Fruit fly (Drosophila melanogaster) whole organism, prepupa: Measurements from ENCODE around the gene CG14362.

Source experiments
- CG10631 ChIP-seq: fragments of 200-800 bp; sonication (Bioruptor generic); optimal IDR thresholded peaks from 2 replicates; lab custom pipeline; 2016; ENCODE audit warnings: missing biosample characterization, missing genetic modification characterization
- CG10669 ChIP-seq: fragments of 200-800 bp; sonication (Bioruptor generic); optimal IDR thresholded peaks from 3 replicates; lab custom pipeline; 2018; ENCODE audit warnings: missing biosample characterization, mild to moderate bottlenecking, missing genetic modification characterization, moderate library complexity
- CG11294 ChIP-seq: fragments of 200-800 bp; sonication (Bioruptor generic); IDR thresholded peaks from 2 replicates; pipeline ENCODE4 v1.3.6; 2022; ENCODE audit warnings: missing biosample characterization, missing genetic modification characterization
- CG11762 ChIP-seq: fragments of 200-800 bp; sonication (Bioruptor generic); optimal IDR thresholded peaks from 3 replicates; lab custom pipeline; 2016; ENCODE audit warnings: missing biosample characterization, missing genetic modification characterization; ENCODE audit not compliant: insufficient read depth
- CG15336 ChIP-seq: fragments of 200-800 bp; sonication (Bioruptor generic); IDR thresholded peaks from 2 replicates; pipeline ENCODE4 v1.3.6; 2022; ENCODE audit warnings: missing biosample characterization, missing genetic modification characterization
- CG1621 ChIP-seq: fragments of 200-800 bp; sonication (Bioruptor generic); optimal IDR thresholded peaks from 3 replicates; lab custom pipeline; 2018; ENCODE audit warnings: missing biosample characterization, mild to moderate bottlenecking, missing genetic modification characterization
- CG31627 ChIP-seq: fragments of 200-800 bp; sonication (Bioruptor generic); optimal IDR thresholded peaks from 3 replicates; lab custom pipeline; 2016; ENCODE audit warnings: missing biosample characterization, missing genetic modification characterization
- CG32006 ChIP-seq: fragments of 200-800 bp; sonication (Bioruptor generic); optimal IDR thresholded peaks from 3 replicates; lab custom pipeline; 2017; ENCODE audit warnings: missing biosample characterization, mild to moderate bottlenecking, missing genetic modification characterization
- CG34406 ChIP-seq: fragments of 200-800 bp; sonication (Bioruptor generic); optimal IDR thresholded peaks from 3 replicates; lab custom pipeline; 2016; ENCODE audit warnings: missing biosample characterization, missing genetic modification characterization
- CG4318 ChIP-seq: fragments of 200-800 bp; sonication (Bioruptor generic); optimal IDR thresholded peaks from 3 replicates; lab custom pipeline; 2017; ENCODE audit warnings: missing biosample characterization, mild to moderate bottlenecking, missing genetic modification characterization
- CG6163 ChIP-seq: fragments of 200-800 bp; sonication (Bioruptor generic); IDR thresholded peaks from 3 replicates; pipeline ENCODE4 v1.3.6; 2022; ENCODE audit warnings: missing biosample characterization, missing genetic modification characterization
- CG6276 ChIP-seq: fragments of 200-800 bp; sonication (Bioruptor generic); optimal IDR thresholded peaks from 2 replicates; lab custom pipeline; 2017; ENCODE audit warnings: missing biosample characterization, mild to moderate bottlenecking, missing genetic modification characterization
- CG6792 ChIP-seq: fragments of 200-800 bp; sonication (Bioruptor generic); optimal IDR thresholded peaks from 3 replicates; lab custom pipeline; 2016; ENCODE audit warnings: missing biosample characterization, missing genetic modification characterization
- CG6854 ChIP-seq: fragments of 200-800 bp; sonication (Bioruptor generic); optimal IDR thresholded peaks from 2 replicates; lab custom pipeline; 2017; ENCODE audit warnings: missing biosample characterization, mild to moderate bottlenecking, missing genetic modification characterization
- CG7368 ChIP-seq: fragments of 200-800 bp; sonication (Bioruptor generic); optimal IDR thresholded peaks from 3 replicates; lab custom pipeline; 2016; ENCODE audit warnings: missing biosample characterization, missing genetic modification characterization
- CG8319 ChIP-seq: fragments of 200-800 bp; sonication (Bioruptor generic); optimal IDR thresholded peaks from 3 replicates; lab custom pipeline; 2016; ENCODE audit warnings: missing biosample characterization, missing genetic modification characterization
- CG8632 ChIP-seq: fragments of 200-800 bp; sonication (Bioruptor generic); optimal IDR thresholded peaks from 3 replicates; lab custom pipeline; 2016; ENCODE audit warnings: missing biosample characterization, missing genetic modification characterization
- CG9139 ChIP-seq: fragments of 200-800 bp; sonication (Bioruptor generic); optimal IDR thresholded peaks from 3 replicates; lab custom pipeline; 2017; ENCODE audit warnings: missing biosample characterization, mild to moderate bottlenecking, missing genetic modification characterization
- Eip75B ChIP-seq: fragments of 200-800 bp; sonication (Bioruptor generic); optimal IDR thresholded peaks from 3 replicates; lab custom pipeline; 2016; ENCODE audit warnings: missing biosample characterization, missing genetic modification characterization
- Eip78C ChIP-seq: fragments of 200-800 bp; sonication (Bioruptor generic); peaks from one replicate; lab custom pipeline; 2016; ENCODE audit warnings: missing biosample characterization, missing genetic modification characterization
- Eip93F ChIP-seq: fragments of 200-800 bp; sonication (Bioruptor generic); optimal IDR thresholded peaks from 2 replicates; lab custom pipeline; 2016; ENCODE audit warnings: missing biosample characterization, mild to moderate bottlenecking, missing genetic modification characterization
- Ets21C ChIP-seq: fragments of 200-800 bp; sonication (Bioruptor generic); optimal IDR thresholded peaks from 3 replicates; lab custom pipeline; 2016; ENCODE audit warnings: missing biosample characterization, missing genetic modification characterization
- Ets96B ChIP-seq: fragments of 200-800 bp; optimal IDR thresholded peaks from 2 replicates; lab custom pipeline; 2019; ENCODE audit warnings: missing biosample characterization, mild to moderate bottlenecking, missing genetic modification characterization, moderate library complexity
- Hr39 ChIP-seq: fragments of 200-800 bp; sonication (Bioruptor generic); optimal IDR thresholded peaks from 2 replicates; lab custom pipeline; 2016; ENCODE audit warnings: missing biosample characterization, missing genetic modification characterization
- Hr4 ChIP-seq: fragments of 200-800 bp; sonication (Bioruptor generic); optimal IDR thresholded peaks from 3 replicates; lab custom pipeline; 2016; ENCODE audit warnings: missing biosample characterization, missing genetic modification characterization
- Lpt ChIP-seq: fragments of 200-800 bp; sonication (Bioruptor generic); optimal IDR thresholded peaks from 3 replicates; lab custom pipeline; 2016; ENCODE audit warnings: missing biosample characterization, missing genetic modification characterization
- Met ChIP-seq: fragments of 200-800 bp; sonication (Bioruptor generic); optimal IDR thresholded peaks from 3 replicates; lab custom pipeline; 2016; ENCODE audit warnings: missing biosample characterization, missing genetic modification characterization
- OdsH ChIP-seq: fragments of 200-800 bp; sonication (Bioruptor generic); optimal IDR thresholded peaks from 3 replicates; lab custom pipeline; 2016; ENCODE audit warnings: missing biosample characterization, missing genetic modification characterization
- Smox ChIP-seq: fragments of 200-800 bp; sonication (Bioruptor generic); optimal IDR thresholded peaks from 3 replicates; lab custom pipeline; 2016; ENCODE audit warnings: missing biosample characterization, missing genetic modification characterization
- Sox102F ChIP-seq: fragments of 200-800 bp; sonication (Bioruptor generic); optimal IDR thresholded peaks from 2 replicates; lab custom pipeline; 2016; ENCODE audit warnings: missing biosample characterization, mild to moderate bottlenecking, missing genetic modification characterization
- Sox14 ChIP-seq: fragments of 200-800 bp; sonication (Bioruptor generic); optimal IDR thresholded peaks from 3 replicates; lab custom pipeline; 2016; ENCODE audit warnings: missing biosample characterization, missing genetic modification characterization
- Sox15 ChIP-seq: fragments of 200-800 bp; sonication (Bioruptor generic); optimal IDR thresholded peaks from 3 replicates; lab custom pipeline; 2016; ENCODE audit warnings: missing biosample characterization, missing genetic modification characterization
- achi ChIP-seq: fragments of 200-800 bp; sonication (Bioruptor generic); optimal IDR thresholded peaks from 3 replicates; lab custom pipeline; 2016; ENCODE audit warnings: missing biosample characterization, missing genetic modification characterization
- cyc ChIP-seq: fragments of 200-800 bp; sonication (Bioruptor generic); optimal IDR thresholded peaks from 3 replicates; lab custom pipeline; 2016; ENCODE audit warnings: missing biosample characterization, missing genetic modification characterization
- eg ChIP-seq: fragments of 200-800 bp; sonication (Bioruptor generic); IDR thresholded peaks from 3 replicates; pipeline ENCODE4 v1.3.6; 2022; ENCODE audit warnings: missing biosample characterization, missing genetic modification characterization
- esn ChIP-seq: fragments of 200-800 bp; sonication (Bioruptor generic); optimal IDR thresholded peaks from 2 replicates; lab custom pipeline; 2016; ENCODE audit warnings: missing biosample characterization, mild to moderate bottlenecking, missing genetic modification characterization, moderate library complexity
- fd59A ChIP-seq: fragments of 200-800 bp; sonication (Bioruptor generic); optimal IDR thresholded peaks from 2 replicates; lab custom pipeline; 2017; ENCODE audit warnings: missing biosample characterization, mild to moderate bottlenecking, missing genetic modification characterization, missing genetic modification reagents
- fd85E ChIP-seq: fragments of 200-800 bp; sonication (Bioruptor generic); optimal IDR thresholded peaks from 3 replicates; lab custom pipeline; 2016; ENCODE audit warnings: missing biosample characterization, missing genetic modification characterization
- fkh ChIP-seq: fragments of 200-800 bp; sonication (Bioruptor generic); optimal IDR thresholded peaks from 3 replicates; lab custom pipeline; 2017; ENCODE audit warnings: missing biosample characterization, mild to moderate bottlenecking, missing genetic modification characterization, moderate library complexity
- net ChIP-seq: fragments of 200-800 bp; sonication (Bioruptor generic); optimal IDR thresholded peaks from 3 replicates; lab custom pipeline; 2016; ENCODE audit warnings: missing biosample characterization, missing genetic modification characterization
- pdm3 ChIP-seq: fragments of 200-800 bp; sonication (Bioruptor generic); optimal IDR thresholded peaks from 3 replicates; lab custom pipeline; 2016; ENCODE audit warnings: missing biosample characterization, missing genetic modification characterization
- salr ChIP-seq, 2 experiments: fragments of 200-800 bp; sonication (Bioruptor generic); optimal IDR thresholded peaks; 3 replicates each; lab custom pipeline; 2016 to 2018; ENCODE audit warnings: missing biosample characterization in 2 of 2, missing genetic modification characterization in 2 of 2, mild to moderate bottlenecking in 1 of 2
- spab ChIP-seq: fragments of 200-800 bp; sonication (Bioruptor generic); optimal IDR thresholded peaks from 2 replicates; lab custom pipeline; 2017; ENCODE audit warnings: missing biosample characterization, mild to moderate bottlenecking, missing genetic modification characterization, missing genetic modification reagents
- ss ChIP-seq, 2 experiments: fragments of 200-800 bp; sonication (Bioruptor generic); optimal IDR thresholded peaks; 2 replicates in 1 of 2; 3 replicates in 1 of 2; lab custom pipeline; 2017 to 2018; ENCODE audit warnings: mild to moderate bottlenecking in 2 of 2, missing biosample characterization in 2 of 2, missing genetic modification characterization in 2 of 2, moderate library complexity in 1 of 2
- vri ChIP-seq: fragments of 200-800 bp; sonication (Bioruptor generic); optimal IDR thresholded peaks from 3 replicates; lab custom pipeline; 2016; ENCODE audit warnings: missing biosample characterization, mild to moderate bottlenecking, missing genetic modification characterization

The CG14362 gene

DNA sequence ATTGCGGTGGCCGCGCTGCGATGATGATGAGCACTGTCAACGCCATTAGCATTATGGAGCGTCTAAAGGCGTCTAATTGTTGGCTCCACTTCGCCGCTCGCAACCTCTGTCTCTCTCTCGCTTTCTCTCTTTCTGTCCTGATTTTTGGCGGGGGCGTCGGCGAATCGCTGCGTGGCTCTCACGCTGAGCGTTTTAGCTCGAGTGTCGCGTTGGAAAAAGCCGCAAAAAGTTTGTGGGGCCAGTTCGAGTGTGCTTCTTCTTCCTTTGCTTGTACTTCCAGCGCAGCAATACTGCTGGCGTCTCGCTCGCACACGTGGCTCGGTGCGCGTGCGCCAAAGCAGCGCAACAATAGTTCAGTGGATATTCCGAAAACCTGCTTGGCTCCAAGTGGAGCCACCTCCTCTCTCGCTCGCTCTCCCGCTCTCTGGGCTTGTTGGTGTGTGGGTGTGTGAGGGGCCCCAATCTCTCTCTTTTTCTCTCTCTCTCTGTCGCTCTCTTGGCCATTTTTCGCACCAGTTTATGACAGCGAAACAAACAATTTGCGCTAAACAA lies 19.7 kb upstream of the CG14362 start, which contains the start of gene E5:
Gene E5 (minus strand): TSS at position 51 of the 552 bp plus-strand sequence.
- TF ChIP-seq Lpt (no peak), CG6854 (peak; percentile 42), fd59A (GFP tag; lab: Kevin White, UChicago) (no peak), Eip78C (GFP tag; lab: Kevin White, UChicago) (peak; percentile 63), net (GFP tag; lab: Kevin White, UChicago) (no peak), CG8319 (no peak), CG15336 (GFP tag; lab: Robert Waterston, UW) (0 out of 2 replicates have a peak, but pooled peaks have one; percentile 7), CG32006 (no peak), CG9139 (GFP tag; lab: Kevin White, UChicago) (no peak), Smox (no peak)

DNA sequence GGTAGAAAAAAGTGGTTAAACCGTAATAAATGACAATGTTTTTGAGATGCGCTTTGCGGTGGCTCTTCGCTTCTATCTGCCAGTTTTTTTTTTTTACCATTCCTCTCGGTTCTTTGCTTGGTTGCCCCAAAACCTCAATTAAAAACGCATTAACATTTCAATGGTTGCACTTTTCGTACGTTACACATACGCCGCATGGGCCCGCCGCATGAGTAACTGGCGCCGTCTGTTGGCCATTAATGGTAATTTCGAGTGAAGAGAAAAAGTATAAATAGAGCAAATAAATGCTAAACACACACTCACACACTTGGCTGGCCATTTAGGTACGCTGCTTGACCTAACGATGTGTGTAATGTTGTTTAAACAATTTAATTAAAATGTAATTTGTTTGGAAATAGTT lies 16.9 kb upstream of the CG14362 start:
- TF ChIP-seq Met: no peak
- TF ChIP-seq CG34406 (GFP tag; lab: Kevin White, UChicago): no peak
- TF ChIP-seq esn (GFP tag; lab: Kevin White, UChicago): no peak
- no peak for TF ChIP-seq CG6163 (GFP tag; lab: Robert Waterston, UW)
- no peak for TF ChIP-seq net (GFP tag; lab: Kevin White, UChicago)
- no peak for TF ChIP-seq CG15336 (GFP tag; lab: Robert Waterston, UW)
- no peak for TF ChIP-seq Eip75B (GFP tag; lab: Kevin White, UChicago)
- no peak for TF ChIP-seq spab (GFP tag; lab: Kevin White, UChicago)

DNA sequence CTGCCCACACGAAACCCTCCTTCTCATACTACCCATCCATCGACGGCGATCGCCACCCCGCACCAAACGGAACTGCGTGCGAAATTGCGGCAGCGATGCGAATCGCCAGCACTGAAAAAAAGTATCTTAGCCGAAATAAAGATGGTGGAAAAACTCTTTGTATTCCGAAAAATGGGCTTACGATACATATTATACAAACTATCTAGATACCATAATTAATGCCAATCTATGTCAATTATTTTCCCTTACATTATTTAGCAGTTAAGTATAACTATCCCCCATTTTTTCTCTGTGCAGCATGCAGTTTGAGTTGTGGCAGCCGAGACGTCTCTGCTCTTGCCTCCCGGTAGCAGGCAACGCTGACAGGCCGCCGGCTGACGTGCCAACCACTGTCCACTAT lies 6.6 kb upstream of the CG14362 start:
- no peak for TF ChIP-seq CG6854
- peak; percentile 4 for TF ChIP-seq CG7368 (GFP tag; lab: Kevin White, UChicago)
- peak; percentile 49 for TF ChIP-seq CG10669
- peak; percentile 55 for TF ChIP-seq fd59A (GFP tag; lab: Kevin White, UChicago)
- TF ChIP-seq net (GFP tag; lab: Kevin White, UChicago): peak; percentile 67
- TF ChIP-seq Met: peak; percentile 70
- peak; percentile 74 for TF ChIP-seq Sox14 (GFP tag; lab: Kevin White, UChicago)
- TF ChIP-seq fkh (GFP tag; lab: Kevin White, UChicago): no peak
- TF ChIP-seq vri (GFP tag; lab: Kevin White, UChicago): peak; percentile 43
- no peak for TF ChIP-seq CG6163 (GFP tag; lab: Robert Waterston, UW)
- peak; percentile 72 for TF ChIP-seq OdsH (GFP tag; lab: Kevin White, UChicago)
- peak; percentile 50 for TF ChIP-seq CG34406 (GFP tag; lab: Kevin White, UChicago)
- TF ChIP-seq ss (GFP tag; optimal IDR thresholded peaks at IDR 0.05; lab: Kevin White, UChicago): peak; percentile 63 to 66
- TF ChIP-seq CG9139 (GFP tag; lab: Kevin White, UChicago): peak; percentile 32
- peak; percentile 38 for TF ChIP-seq Ets21C
- TF ChIP-seq CG4318 (GFP tag; lab: Kevin White, UChicago): peak; percentile 55
- peak; percentile 59 for TF ChIP-seq CG8632 (GFP tag; lab: Kevin White, UChicago)
- peak; percentile 58 for TF ChIP-seq spab (GFP tag; lab: Kevin White, UChicago)
- peak; percentile 25 to 62 for TF ChIP-seq salr (GFP tag; optimal IDR thresholded peaks at IDR 0.05; lab: Kevin White, UChicago)
- peak; percentile 57 for TF ChIP-seq CG6276 (GFP tag; lab: Kevin White, UChicago)
- no peak for TF ChIP-seq fd85E (GFP tag; lab: Kevin White, UChicago)
- peak; percentile 67 for TF ChIP-seq pdm3 (GFP tag; lab: Kevin White, UChicago)
- TF ChIP-seq Hr39 (GFP tag; lab: Kevin White, UChicago): peak; percentile 71
- peak; percentile 70 for TF ChIP-seq achi
- peak; percentile 61 for TF ChIP-seq Eip75B (GFP tag; lab: Kevin White, UChicago)
- TF ChIP-seq Sox102F (GFP tag; lab: Kevin White, UChicago): peak; percentile 45
- peak; percentile 72 for TF ChIP-seq Ets96B (tag; lab: Kevin White, UChicago)
- TF ChIP-seq Eip93F (GFP tag; lab: Kevin White, UChicago): no peak
- TF ChIP-seq Sox15 (GFP tag; lab: Kevin White, UChicago): no peak
- TF ChIP-seq CG11762 (GFP tag; lab: Kevin White, UChicago): peak; percentile 5
- TF ChIP-seq CG6792 (GFP tag; lab: Kevin White, UChicago): peak; percentile 67
- TF ChIP-seq CG11294: no peak
- TF ChIP-seq cyc (GFP tag; lab: Kevin White, UChicago): peak; percentile 41
- peak; percentile 56 for TF ChIP-seq CG31627
- TF ChIP-seq esn (GFP tag; lab: Kevin White, UChicago): peak; percentile 76
- TF ChIP-seq Hr4 (GFP tag; lab: Kevin White, UChicago): peak; percentile 77
- peak; percentile 32 for TF ChIP-seq CG8319
- TF ChIP-seq eg (GFP tag; lab: Robert Waterston, UW): 0 out of 3 replicates have a peak, but pooled peaks have one; percentile 31
- TF ChIP-seq Eip78C (GFP tag; lab: Kevin White, UChicago): peak; percentile 95
- TF ChIP-seq Lpt: peak; percentile 40
- TF ChIP-seq CG10631 (GFP tag; lab: Kevin White, UChicago): peak; percentile 76
- peak; percentile 58 for TF ChIP-seq CG1621
